Worm (Caenorhabditis elegans): ENCODE results near the gene pnp-1.

Gene pnp-1

ce11 chrIV:264182-264709 is 33.9 kb downstream of the pnp-1 start, which contains the start of gene pat-6:
Gene pat-6, minus strand, starts transcription at chrIV:264232.
- no peak for TF ChIP-seq ztf-23 (GFP tag; IDR thresholded peaks at IDR 0.05)
- TF ChIP-seq T22C8.4 (GFP tag; IDR thresholded peaks at IDR 0.05), result peak; percentile 59

DNA sequence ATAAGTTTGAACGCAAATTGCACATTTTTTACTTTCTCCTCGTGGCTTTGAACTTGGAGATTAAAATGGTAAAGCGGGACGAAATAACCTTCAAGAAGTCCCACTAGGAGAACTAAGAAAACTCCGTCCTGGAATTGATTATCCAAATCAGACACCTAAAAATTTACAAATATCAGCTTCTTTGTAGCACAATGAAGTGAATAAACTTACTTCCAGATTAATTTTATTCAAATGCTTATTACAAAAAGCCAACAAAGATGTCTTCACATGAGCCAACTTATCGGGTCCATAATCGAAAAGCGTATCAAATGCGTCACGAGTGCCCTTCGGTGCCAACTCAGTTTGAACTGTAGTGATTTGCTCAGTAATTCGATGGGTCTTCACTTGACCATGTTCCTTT is 35.6 kb downstream of the pnp-1 start:
- no peak for TF ChIP-seq ztf-29 (GFP tag; IDR thresholded peaks at IDR 0.05)
- no peak for TF ChIP-seq med-1 (GFP tag; optimal IDR thresholded peaks at IDR 0.05; ENCODE audit: insufficient read depth)
- no peak for TF ChIP-seq ref-1 (GFP tag; conservative IDR thresholded peaks at IDR 0.05)
- no peak for TF ChIP-seq ztf-23 (GFP tag; IDR thresholded peaks at IDR 0.05)
- TF ChIP-seq flt-1 (GFP tag; IDR thresholded peaks at IDR 0.05), result no peak
- TF ChIP-seq tab-1 (GFP tag; IDR thresholded peaks at IDR 0.05), result no peak
- no peak for TF ChIP-seq cog-1 (tag; optimal IDR thresholded peaks at IDR 0.05)
- no peak for TF ChIP-seq klf-2 (GFP tag; conservative IDR thresholded peaks at IDR 0.05)
- no peak for TF ChIP-seq T22C8.4 (GFP tag; IDR thresholded peaks at IDR 0.05)

DNA sequence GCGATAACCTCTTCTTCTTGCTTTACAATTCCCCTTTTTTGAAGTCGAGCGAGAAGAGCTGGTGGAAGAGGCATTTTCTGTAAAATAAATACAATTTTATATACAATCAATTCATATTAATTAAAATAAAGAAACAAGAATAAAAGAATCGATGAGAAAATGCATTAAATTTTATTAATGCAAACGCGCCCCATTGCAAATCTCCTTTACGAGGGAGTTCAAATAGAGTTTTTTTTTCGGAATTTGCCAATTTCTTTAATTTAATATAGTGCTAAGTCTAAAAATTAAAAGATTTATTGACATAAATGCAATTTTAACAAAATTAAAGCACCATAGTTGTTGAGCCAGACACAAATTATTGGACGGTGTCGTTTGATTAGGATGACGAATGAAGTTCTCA is 36.5 kb downstream of the pnp-1 start, which contains the start of gene pqbp-1.1:
Gene pqbp-1.1 (minus strand): TSS at position 77 of the 400 bp plus-strand sequence.
- TF ChIP-seq flt-1 (GFP tag; IDR thresholded peaks at IDR 0.05) (0 out of 2 replicates have a peak, but pooled peaks have one; percentile 59), T22C8.4 (GFP tag; IDR thresholded peaks at IDR 0.05) (peak; percentile 42; the same call in 1 of the 2 replicates), med-1 (GFP tag; optimal IDR thresholded peaks at IDR 0.05; ENCODE audit: insufficient read depth) (no peak)

DNA sequence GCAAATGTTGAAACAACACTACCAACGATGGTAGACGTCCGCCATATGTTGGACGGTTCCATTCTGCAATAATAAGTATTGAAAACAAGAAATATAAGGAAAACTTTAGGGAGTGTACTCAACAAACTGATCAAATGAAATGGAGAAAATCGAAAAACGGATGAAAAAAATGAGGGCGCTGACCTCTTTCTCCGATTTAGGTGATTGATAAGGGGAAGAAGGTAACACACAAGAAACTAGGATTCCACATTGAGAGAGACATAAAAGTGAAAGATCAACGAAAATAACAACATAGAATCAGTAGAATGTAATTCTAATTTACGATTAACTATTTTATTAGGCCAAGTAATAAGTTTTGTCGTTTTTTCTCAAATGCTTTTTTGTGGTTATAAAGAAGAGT is 39.0 kb downstream of the pnp-1 start, which contains the start of gene dpy-9:
Gene dpy-9 (minus strand): TSS at position 63 of the 400 bp plus-strand sequence.
- no peak for TF ChIP-seq klf-2 (GFP tag; conservative IDR thresholded peaks at IDR 0.05)
- TF ChIP-seq ztf-29 (GFP tag; IDR thresholded peaks at IDR 0.05), result no peak
- TF ChIP-seq tab-1 (GFP tag; IDR thresholded peaks at IDR 0.05), result no peak
- no peak for TF ChIP-seq T22C8.4 (GFP tag; IDR thresholded peaks at IDR 0.05)
- no peak for TF ChIP-seq flt-1 (GFP tag; IDR thresholded peaks at IDR 0.05)
- TF ChIP-seq ref-1 (GFP tag; conservative IDR thresholded peaks at IDR 0.05), result no peak
- TF ChIP-seq med-1 (GFP tag; optimal IDR thresholded peaks at IDR 0.05; ENCODE audit: insufficient read depth), result no peak
- TF ChIP-seq ztf-23 (GFP tag; IDR thresholded peaks at IDR 0.05), result no peak
- no peak for TF ChIP-seq cog-1 (tag; optimal IDR thresholded peaks at IDR 0.05)

DNA sequence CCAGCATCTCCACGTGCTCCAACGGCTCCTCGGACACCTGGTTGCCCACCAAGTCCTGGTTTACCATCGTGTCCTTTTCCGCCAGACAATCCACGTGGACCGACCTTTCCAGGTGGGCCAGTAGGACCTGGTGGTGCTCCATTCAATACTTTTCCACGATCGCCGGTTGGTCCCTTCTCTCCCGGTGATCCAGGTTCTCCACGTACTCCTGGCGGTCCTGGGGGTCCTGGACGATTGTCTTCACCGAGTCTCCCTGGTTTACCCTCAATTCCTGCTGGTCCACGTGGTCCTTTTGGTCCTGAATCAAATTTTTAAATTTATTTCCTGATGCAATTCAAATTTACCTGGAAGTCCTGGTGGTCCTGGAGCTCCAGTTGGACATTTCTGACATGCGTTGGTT is 39.7 kb downstream of the pnp-1 start:
- TF ChIP-seq flt-1 (GFP tag; IDR thresholded peaks at IDR 0.05) (no peak), klf-2 (GFP tag; conservative IDR thresholded peaks at IDR 0.05) (no peak), ztf-29 (GFP tag; IDR thresholded peaks at IDR 0.05) (no peak), cog-1 (tag; optimal IDR thresholded peaks at IDR 0.05) (no peak), ref-1 (GFP tag; conservative IDR thresholded peaks at IDR 0.05) (no peak), med-1 (GFP tag; optimal IDR thresholded peaks at IDR 0.05; ENCODE audit: insufficient read depth) (no peak), ztf-23 (GFP tag; IDR thresholded peaks at IDR 0.05) (no peak), tab-1 (GFP tag; IDR thresholded peaks at IDR 0.05) (no peak), T22C8.4 (GFP tag; IDR thresholded peaks at IDR 0.05) (no peak)

DNA sequence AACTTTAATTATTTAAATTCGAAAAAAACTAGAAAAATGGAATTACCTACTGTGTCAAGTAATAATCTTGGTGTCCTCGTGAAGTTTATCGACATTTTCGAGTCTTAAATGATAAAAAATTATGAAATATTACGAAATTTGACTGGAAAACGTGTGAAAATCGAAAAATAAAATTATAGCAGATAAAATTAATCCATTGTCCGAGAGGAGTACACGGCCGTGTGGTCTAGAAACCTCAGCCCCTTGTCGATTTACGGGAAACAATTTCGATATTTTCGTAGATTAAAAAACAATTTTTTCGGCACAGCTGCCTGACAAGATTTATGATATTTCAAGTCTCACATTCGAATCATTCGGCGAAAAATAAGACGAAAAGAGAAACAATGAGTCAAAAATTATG is 41.0 kb downstream of the pnp-1 start, which contains the start of gene R02D3.8:
Gene R02D3.8 (minus strand): TSS at position 109 of the 400 bp plus-strand sequence.
- TF ChIP-seq ref-1 (GFP tag; conservative IDR thresholded peaks at IDR 0.05), result no peak
- TF ChIP-seq T22C8.4 (GFP tag; IDR thresholded peaks at IDR 0.05), result no peak
- no peak for TF ChIP-seq klf-2 (GFP tag; conservative IDR thresholded peaks at IDR 0.05)
- no peak for TF ChIP-seq tab-1 (GFP tag; IDR thresholded peaks at IDR 0.05)
- TF ChIP-seq ztf-23 (GFP tag; IDR thresholded peaks at IDR 0.05), result no peak
- no peak for TF ChIP-seq med-1 (GFP tag; optimal IDR thresholded peaks at IDR 0.05; ENCODE audit: insufficient read depth)
- TF ChIP-seq ztf-29 (GFP tag; IDR thresholded peaks at IDR 0.05), result no peak
- TF ChIP-seq cog-1 (tag; optimal IDR thresholded peaks at IDR 0.05), result no peak
- no peak for TF ChIP-seq flt-1 (GFP tag; IDR thresholded peaks at IDR 0.05)

ce11 chrIV:255379-255857 is 42.7 kb downstream of the pnp-1 start, which contains the start of gene rcat-1:
Gene rcat-1, minus strand, starts transcription at chrIV:255429.
- TF ChIP-seq cog-1 (tag; optimal IDR thresholded peaks at IDR 0.05), result peak; percentile 63
- peak; percentile 51; the same call in 1 of the 2 replicates for TF ChIP-seq ztf-23 (GFP tag; IDR thresholded peaks at IDR 0.05)
- peak; percentile 69 for TF ChIP-seq flt-1 (GFP tag; IDR thresholded peaks at IDR 0.05)
- TF ChIP-seq ztf-29 (GFP tag; IDR thresholded peaks at IDR 0.05), result no peak

DNA sequence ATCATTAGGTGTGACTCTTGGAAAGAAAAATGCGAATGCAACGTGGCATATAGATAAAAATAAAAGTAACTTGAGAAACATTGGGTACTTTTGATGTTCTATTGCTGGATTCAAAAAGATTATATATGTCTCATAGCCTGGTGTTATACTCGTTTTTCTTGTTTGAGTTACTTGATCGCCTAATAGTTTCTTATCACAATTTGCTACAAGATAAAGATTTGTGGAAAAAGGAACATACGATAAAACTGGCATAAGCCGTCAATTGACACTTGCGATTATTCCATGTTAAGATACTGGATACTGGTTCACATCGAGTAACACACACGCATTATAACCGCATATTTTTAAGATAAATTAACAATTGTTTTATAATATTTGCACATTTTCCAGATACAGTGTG is 45.6 kb downstream of the pnp-1 start, which contains the start of gene grl-19:
Gene grl-19 (minus strand): TSS at position 101 of the 400 bp plus-strand sequence.
- TF ChIP-seq T22C8.4 (GFP tag; IDR thresholded peaks at IDR 0.05), result no peak
- no peak for TF ChIP-seq flt-1 (GFP tag; IDR thresholded peaks at IDR 0.05)

- no peak for TF ChIP-seq flt-1 (GFP tag; IDR thresholded peaks at IDR 0.05)
Observed at ce11 chrIV:247494-247893, 50.6 kb downstream of the pnp-1 start.

- no peak for TF ChIP-seq ref-1 (GFP tag; conservative IDR thresholded peaks at IDR 0.05)
- no peak for TF ChIP-seq ztf-29 (GFP tag; IDR thresholded peaks at IDR 0.05)
- no peak for TF ChIP-seq flt-1 (GFP tag; IDR thresholded peaks at IDR 0.05)
- TF ChIP-seq cog-1 (tag; optimal IDR thresholded peaks at IDR 0.05), result no peak
Observed at ce11 chrIV:244843-245242, 53.3 kb downstream of the pnp-1 start, which contains the start of gene aass-1. Gene aass-1, plus strand, starts transcription at chrIV:245143.

- TF ChIP-seq tab-1 (GFP tag; IDR thresholded peaks at IDR 0.05), result no peak
- no peak for TF ChIP-seq T22C8.4 (GFP tag; IDR thresholded peaks at IDR 0.05)
- TF ChIP-seq ref-1 (GFP tag; conservative IDR thresholded peaks at IDR 0.05), result no peak
- no peak for TF ChIP-seq ztf-29 (GFP tag; IDR thresholded peaks at IDR 0.05)
Observed at ce11 chrIV:244278-244677, 53.8 kb downstream of the pnp-1 start.
